Worm (Caenorhabditis elegans) whole organism, mixed stage, embryonic: Measurements from ENCODE around the gene K05G3.1.

ENCODE experiments used
- ces-1 ChIP-seq: fragments of 150-350 bp; optimal IDR thresholded peaks from 2 replicates; lab custom pipeline; 2014; ENCODE audit warnings: missing biosample characterization, missing genetic modification reagents, missing genetic modification characterization
- elt-3 ChIP-seq: fragments of 150-350 bp; optimal IDR thresholded peaks from 2 replicates; lab custom pipeline; 2014; ENCODE audit warnings: missing biosample characterization, missing genetic modification characterization
- lsy-2 ChIP-seq: fragments of 150-350 bp; optimal IDR thresholded peaks from 2 replicates; lab custom pipeline; 2014; ENCODE audit warnings: missing biosample characterization, missing genetic modification characterization
- nhr-12 ChIP-seq: fragments of 150-350 bp; optimal IDR thresholded peaks from 2 replicates; lab custom pipeline; 2014; ENCODE audit warnings: missing biosample characterization, missing genetic modification characterization
- pha-4 ChIP-seq: fragments of 150-350 bp; optimal IDR thresholded peaks from 2 replicates; lab custom pipeline; 2018; ENCODE audit warnings: missing biosample characterization, missing genetic modification reagents, missing genetic modification characterization
- snpc-4 ChIP-seq: fragments of 150-350 bp; optimal IDR thresholded peaks from 2 replicates; lab custom pipeline; 2014; ENCODE audit warnings: missing biosample characterization, missing genetic modification characterization
- tbx-8 ChIP-seq: fragments of 200-800 bp; sonication (Bioruptor generic); optimal IDR thresholded peaks from 2 replicates; lab custom pipeline; 2018; ENCODE audit warnings: mild to moderate bottlenecking, missing genetic modification characterization, moderate library complexity, missing compliant biosample characterization
- unc-39 ChIP-seq: fragments of 150-350 bp; optimal IDR thresholded peaks from 2 replicates; lab custom pipeline; 2014; ENCODE audit warnings: missing biosample characterization, missing genetic modification characterization
- ztf-11 ChIP-seq: fragments of 150-350 bp; optimal IDR thresholded peaks from 2 replicates; lab custom pipeline; 2014; ENCODE audit warnings: missing biosample characterization, missing genetic modification characterization

- TF ChIP-seq unc-39 (tag; lab: Kevin White, UChicago), result no peak
- TF ChIP-seq pha-4 (tag; lab: Kevin White, UChicago), result no peak
- no peak for TF ChIP-seq ztf-11
- TF ChIP-seq nhr-12 (tag; lab: Kevin White, UChicago), result no peak
- TF ChIP-seq snpc-4 (tag; lab: Kevin White, UChicago), result no peak
- TF ChIP-seq elt-3, result no peak
- no peak for TF ChIP-seq tbx-8 (GFP tag; lab: Kevin White, UChicago)
- no peak for TF ChIP-seq ces-1 (GFP tag; lab: Kevin White, UChicago)
- TF ChIP-seq lsy-2, result no peak
Observed at ce11 chrX:16536230-16536940, 35.3 kb downstream of the K05G3.1 start, which contains the start of gene pat-9.
